Worm (Caenorhabditis elegans): Measurements from ENCODE around the gene Y39G8C.2.
A peak's percentile ranks its signal among the peaks of the same experiment; 100 is the strongest.

Gene Y39G8C.2

DNA sequence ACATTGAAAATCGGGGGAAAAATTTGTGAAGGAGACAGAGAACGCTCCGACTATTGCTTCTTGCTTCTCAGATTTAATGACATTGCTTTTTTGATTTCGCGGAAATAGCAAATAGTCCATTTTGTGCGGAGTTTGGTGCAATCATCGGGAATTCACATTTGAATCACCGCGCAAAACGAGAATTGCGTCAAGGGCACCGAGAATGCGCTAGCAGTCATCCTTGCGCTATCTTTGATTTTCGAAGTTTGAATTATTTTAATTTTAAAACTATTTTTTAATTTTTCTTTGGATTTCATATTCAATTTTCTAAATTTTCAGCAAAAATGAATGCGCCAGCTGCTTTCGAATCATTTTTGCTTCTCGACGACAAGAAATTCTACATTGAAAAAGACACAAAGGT lies 37.7 kb downstream of the Y39G8C.2 start, which contains the start of gene rpb-11 (continued):
- TF ChIP-seq Y67H2A.10 (GFP tag; conservative IDR thresholded peaks at IDR 0.05) (no peak), C17E4.6 (GFP tag; IDR thresholded peaks at IDR 0.05) (peak; percentile 83), B0336.3 (GFP tag; IDR thresholded peaks at IDR 0.05) (peak; percentile 81), tbp1 (GFP tag; optimal IDR thresholded peaks at IDR 0.05) (peak; percentile 69), hrde-1 (tag; optimal IDR thresholded peaks at IDR 0.05; ENCODE audit: borderline replicate concordance) (peak; percentile 54), pbrm-1 (GFP tag; IDR thresholded peaks at IDR 0.05) (peak; percentile 90; the same call in 1 of the 2 replicates), bed-1 (GFP tag; IDR thresholded peaks at IDR 0.05) (no peak), hmg-1.2 (GFP tag; IDR thresholded peaks at IDR 0.05) (peak; percentile 72), Y56A3A.18 (GFP tag; IDR thresholded peaks at IDR 0.05) (peak; percentile 91), efl-1 (GFP tag; optimal IDR thresholded peaks at IDR 0.05) (peak; percentile 91), rec-8 (tag; optimal IDR thresholded peaks at IDR 0.05) (no peak), mcd-1 (GFP tag; IDR thresholded peaks at IDR 0.05) (peak; percentile 96), attf-3 (GFP tag; conservative IDR thresholded peaks at IDR 0.05) (no peak), nhr-120 (GFP tag; IDR thresholded peaks at IDR 0.05) (no peak), Y95B8A.8 (GFP tag; IDR thresholded peaks at IDR 0.05) (peak; percentile 84; the same call in 1 of the 2 replicates), unc-130 (GFP tag; optimal IDR thresholded peaks at IDR 0.05) (peak; percentile 67), pha-4 (tag; optimal IDR thresholded peaks at IDR 0.05) (peak; percentile 48), cebp-2 (GFP tag; IDR thresholded peaks at IDR 0.05) (no peak), F22D6.2 (tag; optimal IDR thresholded peaks at IDR 0.05) (peak; percentile 65), unc-62 (GFP tag; optimal IDR thresholded peaks at IDR 0.05) (no peak), mes-4 (tag; optimal IDR thresholded peaks at IDR 0.05) (no peak), B0035.1 (tag; optimal IDR thresholded peaks at IDR 0.05) (peak; percentile 65), nhr-27 (tag; optimal IDR thresholded peaks at IDR 0.05) (no peak), ztf-3 (GFP tag; optimal IDR thresholded peaks at IDR 0.05) (no peak), rcor-1 (GFP tag; IDR thresholded peaks at IDR 0.05) (peak; percentile 93), sdz-38 (tag; optimal IDR thresholded peaks at IDR 0.05) (no peak), nfya-2 (GFP tag; IDR thresholded peaks at IDR 0.05) (no peak), aptf-3 (GFP tag; IDR thresholded peaks at IDR 0.05) (no peak), him-1 (tag; optimal IDR thresholded peaks at IDR 0.05) (peak; percentile 38), D2030.7 (GFP tag; IDR thresholded peaks at IDR 0.05) (peak; percentile 86), athp-1 (tag; optimal IDR thresholded peaks at IDR 0.05) (peak; percentile 75), madf-10 (tag; optimal IDR thresholded peaks at IDR 0.05) (peak; percentile 67), atf-7 (tag; optimal IDR thresholded peaks at IDR 0.05) (peak; percentile 22), madf-8 (GFP tag; conservative IDR thresholded peaks at IDR 0.05) (peak; percentile 59), F23B12.7 (tag; optimal IDR thresholded peaks at IDR 0.05; ENCODE audit: insufficient read depth) (peak; percentile 82), ztf-28 (GFP tag; IDR thresholded peaks at IDR 0.05) (0 out of 2 replicates have a peak, but pooled peaks have one; percentile 33), zfh-2 (GFP tag; conservative IDR thresholded peaks at IDR 0.05) (no peak), F10E7.11 (tag; optimal IDR thresholded peaks at IDR 0.05) (peak; percentile 40), C06A6.2 (GFP tag; conservative IDR thresholded peaks at IDR 0.05) (peak; percentile 83), Y53F4B.3 (GFP tag; IDR thresholded peaks at IDR 0.05) (no peak), nfyb-1 (GFP tag; IDR thresholded peaks at IDR 0.05) (peak; percentile 90), egl-44 (GFP tag; IDR thresholded peaks at IDR 0.05) (0 out of 2 replicates have a peak, but pooled peaks have one; percentile 28), ceh-100 (GFP tag; IDR thresholded peaks at IDR 0.05) (peak; percentile 95), ekl-4 (GFP tag; IDR thresholded peaks at IDR 0.05) (peak; percentile 95), F37B4.10 (GFP tag; IDR thresholded peaks at IDR 0.05) (no peak), nfya-1 (tag; optimal IDR thresholded peaks at IDR 0.05; ENCODE audit: borderline replicate concordance, insufficient read depth) (no peak), lin-40 (tag; optimal IDR thresholded peaks at IDR 0.05) (peak; percentile 95), lir-1 (GFP tag; conservative IDR thresholded peaks at IDR 0.05) (peak; percentile 82), somi-1 (GFP tag; optimal IDR thresholded peaks at IDR 0.05) (peak; percentile 52)
